Worm (Caenorhabditis elegans): ENCODE measurements around the gene sucl-1.

ce11 chrX:14757641-14758220 is 3.9 kb downstream of the sucl-1 start:
- TF ChIP-seq tra-4 (tag; optimal IDR thresholded peaks at IDR 0.05), result no peak
- no peak for TF ChIP-seq ama-1 (optimal IDR thresholded peaks at IDR 0.05)
- TF ChIP-seq aly-1 (tag; optimal IDR thresholded peaks at IDR 0.05), result no peak
- TF ChIP-seq tbx-37 (GFP tag; conservative IDR thresholded peaks at IDR 0.05), result no peak
- no peak for TF ChIP-seq flt-1 (GFP tag; IDR thresholded peaks at IDR 0.05)
- no peak for TF ChIP-seq ceh-36 (tag; optimal IDR thresholded peaks at IDR 0.05)
- TF ChIP-seq hmg-4 (GFP tag; optimal IDR thresholded peaks at IDR 0.05), result no peak
- TF ChIP-seq ets-7 (tag; optimal IDR thresholded peaks at IDR 0.05), result no peak
- TF ChIP-seq hmbx-1 (tag; optimal IDR thresholded peaks at IDR 0.05), result no peak
- no peak for TF ChIP-seq B0310.2 (tag; optimal IDR thresholded peaks at IDR 0.05)
- TF ChIP-seq ceh-13 (GFP tag; optimal IDR thresholded peaks at IDR 0.05), result no peak
- TF ChIP-seq tbx-11 (GFP tag; IDR thresholded peaks at IDR 0.05), result no peak
- no peak for TF ChIP-seq F13C5.2 (tag; optimal IDR thresholded peaks at IDR 0.05)
